Fruit fly (Drosophila melanogaster): ENCODE data around the gene CapaR.

Gene CapaR

DNA sequence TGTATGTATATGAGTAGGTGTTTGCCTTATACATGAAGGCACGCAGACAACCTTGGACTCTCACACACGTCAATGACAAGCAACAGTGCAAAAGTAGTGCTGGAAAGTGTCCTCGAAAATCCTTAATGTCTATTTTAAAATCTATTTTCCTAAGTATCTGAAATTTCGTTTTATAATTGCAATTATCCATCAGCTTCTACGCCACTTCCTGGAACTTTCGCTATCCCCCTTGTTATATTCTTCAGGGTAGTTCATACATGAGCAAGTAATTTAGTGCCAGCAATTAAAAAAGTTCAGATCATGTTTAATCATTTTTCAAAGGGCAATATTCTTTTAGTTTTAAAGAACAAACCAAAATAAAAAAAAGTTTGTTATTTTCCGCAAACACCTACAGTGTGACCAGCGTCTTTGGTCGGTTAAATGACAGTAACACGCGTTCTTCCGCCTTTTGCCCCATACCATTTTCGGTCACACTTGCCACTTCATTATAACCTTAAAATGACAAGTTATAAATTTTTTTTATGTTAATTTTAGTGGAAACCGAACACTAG is 45.2 kb downstream of the CapaR start (continued):
- TF ChIP-seq CG11247 (GFP tag; IDR thresholded peaks at IDR 0.05) = no peak
- no peak for TF ChIP-seq Mes4 (GFP tag; optimal IDR thresholded peaks at IDR 0.05)
- TF ChIP-seq Lhr (GFP tag; optimal IDR thresholded peaks at IDR 0.05) = peak; percentile 73
- peak; percentile 7 for TF ChIP-seq Nf-YB (GFP tag; optimal IDR thresholded peaks at IDR 0.05)
- no peak for TF ChIP-seq CG16779 (GFP tag; IDR thresholded peaks at IDR 0.05)
- TF ChIP-seq CG6254 (GFP tag; optimal IDR thresholded peaks at IDR 0.05) = peak; percentile 16
- TF ChIP-seq pho (GFP tag; optimal IDR thresholded peaks at IDR 0.05) = peak; percentile 6
- TF ChIP-seq CG32532 (GFP tag; IDR thresholded peaks at IDR 0.05) = peak; percentile 25; the same call in 1 of the 2 replicates
- TF ChIP-seq Med (GFP tag) = peak; percentile 86
- peak; percentile 62 for TF ChIP-seq CG33213 (GFP tag; optimal IDR thresholded peaks at IDR 0.05)
- peak; percentile 12 for TF ChIP-seq CG9437 (GFP tag; optimal IDR thresholded peaks at IDR 0.05)
- TF ChIP-seq grau (tag; optimal IDR thresholded peaks at IDR 0.05) = peak; percentile 3
- TF ChIP-seq CG30020 (tag; optimal IDR thresholded peaks at IDR 0.05) = peak; percentile 53
- TF ChIP-seq Asciz (GFP tag; optimal IDR thresholded peaks at IDR 0.05) = no peak
- peak; percentile 56; the same call in 1 of the 2 replicates for TF ChIP-seq MBD-R2 (GFP tag; IDR thresholded peaks at IDR 0.05)
- TF ChIP-seq CG7786 (GFP tag; optimal IDR thresholded peaks at IDR 0.05) = peak; percentile 42
- peak; percentile 42 for TF ChIP-seq vvl (GFP tag; IDR thresholded peaks at IDR 0.05)
- peak; percentile 27 for TF ChIP-seq Xbp1 (GFP tag; optimal IDR thresholded peaks at IDR 0.05)
- peak; percentile 35 for TF ChIP-seq Side (GFP tag; optimal IDR thresholded peaks at IDR 0.05)
- TF ChIP-seq dpn (GFP tag; optimal IDR thresholded peaks at IDR 0.05) = peak in 1 of 2 experiments; percentile 40
- peak; percentile 31 for TF ChIP-seq CG15514 (GFP tag; optimal IDR thresholded peaks at IDR 0.05)
- TF ChIP-seq CoRest (tag; optimal IDR thresholded peaks at IDR 0.05) = peak; percentile 36
- no peak for TF ChIP-seq Hmx (GFP tag; optimal IDR thresholded peaks at IDR 0.05)
- TF ChIP-seq Myb (GFP tag; optimal IDR thresholded peaks at IDR 0.05) = peak; percentile 28
- TF ChIP-seq cas (GFP tag; IDR thresholded peaks at IDR 0.05) = no peak
- TF ChIP-seq CG4424 (GFP tag; optimal IDR thresholded peaks at IDR 0.05) = peak; percentile 33
- TF ChIP-seq CG14710 (tag; optimal IDR thresholded peaks at IDR 0.05) = peak; percentile 62
- peak; percentile 26 for TF ChIP-seq Elba2 (GFP tag; optimal IDR thresholded peaks at IDR 0.05)
- TF ChIP-seq chn (GFP tag; optimal IDR thresholded peaks at IDR 0.05) = no peak
- peak; percentile 14; the same call in 1 of the 2 replicates for TF ChIP-seq unc-4 (GFP tag; IDR thresholded peaks at IDR 0.05; ENCODE audit: partially characterized antibody)
- peak; percentile 10; the same call in 1 of the 3 replicates for TF ChIP-seq CG34224 (GFP tag; IDR thresholded peaks at IDR 0.05; ENCODE audit: partially characterized antibody)
- no peak for TF ChIP-seq HLHmδ (GFP tag; optimal IDR thresholded peaks at IDR 0.05)
- TF ChIP-seq CG9797 (GFP tag; optimal IDR thresholded peaks at IDR 0.05) = peak; percentile 88
- peak; percentile 54 for TF ChIP-seq CG12391 (tag; optimal IDR thresholded peaks at IDR 0.05)
- TF ChIP-seq CG6272 (GFP tag; IDR thresholded peaks at IDR 0.05) = no peak
- TF ChIP-seq CG6689 (GFP tag; IDR thresholded peaks at IDR 0.05) = peak; percentile 17; the same call in 1 of the 2 replicates
- peak; percentile 68 for TF ChIP-seq Sin3A (optimal IDR thresholded peaks at IDR 0.05)
- peak; percentile 31 for TF ChIP-seq gem (tag; optimal IDR thresholded peaks at IDR 0.05)
- no peak for TF ChIP-seq Nf-YA (GFP tag; IDR thresholded peaks at IDR 0.05)

All from whole organism, embryonic.